Worm (Caenorhabditis elegans) whole organism, L4 larva: ENCODE data around the gene nfm-1.
"Not testable (repeated sequence)": the region's sequence is repeated elsewhere in the genome, so short reads cannot be mapped to it uniquely, and the experiment has no call there.

ENCODE experiments used
- F10B5.3 ChIP-seq: sonication (generic microtip); optimal IDR thresholded peaks from 2 replicates; lab custom pipeline; 2016; ENCODE audit warnings: mild to moderate bottlenecking, missing genetic modification characterization, missing compliant biosample characterization
- F37D6.2 ChIP-seq: sonication (generic microtip); optimal IDR thresholded peaks from 2 replicates; lab custom pipeline; 2016; ENCODE audit warnings: mild to moderate bottlenecking, missing genetic modification characterization, missing compliant biosample characterization
- F44E2.7 ChIP-seq: fragments of 200-800 bp; sonication (Bioruptor generic); IDR thresholded peaks from 2 replicates; pipeline ENCODE4 v2.1.2; 2022; ENCODE audit warnings: missing genetic modification characterization, missing compliant biosample characterization
- T20F7.1 ChIP-seq: fragments of 200-800 bp; sonication (Bioruptor generic); optimal IDR thresholded peaks from 2 replicates; lab custom pipeline; 2018; ENCODE audit warnings: mild to moderate bottlenecking, missing genetic modification characterization, missing compliant biosample characterization
- T26A8.4 ChIP-seq: fragments of 200-800 bp; sonication (Bioruptor generic); IDR thresholded peaks from 2 replicates; pipeline ENCODE4 v1.3.6; 2022; ENCODE audit warnings: missing genetic modification characterization, missing compliant biosample characterization
- Y5F2A.4 ChIP-seq: fragments of 200-800 bp; sonication (Bioruptor generic); optimal IDR thresholded peaks from 2 replicates; lab custom pipeline; 2018; ENCODE audit warnings: mild to moderate bottlenecking, missing genetic modification characterization, missing compliant biosample characterization
- ZK337.2 ChIP-seq: fragments of 200-800 bp; sonication (Bioruptor generic); IDR thresholded peaks from 2 replicates; pipeline ENCODE4 v1.3.6; 2022; ENCODE audit warnings: missing genetic modification reagents, missing genetic modification characterization, missing compliant biosample characterization
- aha-1 ChIP-seq: fragments of 150-350 bp; peaks from one replicate; lab custom pipeline; 2014; ENCODE audit warnings: missing biosample characterization, missing genetic modification characterization
- aly-2 ChIP-seq: sonication (generic microtip); optimal IDR thresholded peaks from 2 replicates; lab custom pipeline; 2018; ENCODE audit warnings: missing biosample characterization, missing genetic modification characterization
- ceh-20 ChIP-seq: fragments of 200-800 bp; sonication (Bioruptor generic); IDR thresholded peaks from 2 replicates; pipeline ENCODE4 v1.3.6; 2022; ENCODE audit warnings: missing genetic modification reagents, missing genetic modification characterization, missing compliant biosample characterization
- ceh-28 ChIP-seq: fragments of 150-350 bp; optimal IDR thresholded peaks from 2 replicates; lab custom pipeline; 2014; ENCODE audit warnings: missing biosample characterization, missing genetic modification reagents, missing genetic modification characterization
- ctbp-1 ChIP-seq: fragments of 200-800 bp; sonication (Bioruptor generic); IDR thresholded peaks from 2 replicates; pipeline ENCODE4 v1.3.6; 2022; ENCODE audit warnings: missing genetic modification reagents, missing genetic modification characterization, missing compliant biosample characterization
- dmd-6 ChIP-seq: fragments of 200-800 bp; sonication (Bioruptor generic); IDR thresholded peaks from 2 replicates; pipeline ENCODE4 v1.3.6; 2022; ENCODE audit warnings: missing genetic modification reagents, missing genetic modification characterization, missing compliant biosample characterization
- dmd-8 ChIP-seq: fragments of 200-800 bp; sonication (Bioruptor generic); IDR thresholded peaks from 2 replicates; pipeline ENCODE4 v1.3.6; 2022; ENCODE audit warnings: missing genetic modification characterization, missing compliant biosample characterization
- dmd-9 ChIP-seq: fragments of 200-800 bp; sonication (Bioruptor generic); IDR thresholded peaks from 2 replicates; pipeline ENCODE4 v1.3.6; 2022; ENCODE audit warnings: missing genetic modification reagents, missing genetic modification characterization, missing compliant biosample characterization
- dpl-1 ChIP-seq: fragments of 150-350 bp; optimal IDR thresholded peaks from 2 replicates; lab custom pipeline; 2014; ENCODE audit warnings: missing biosample characterization, missing genetic modification reagents, missing genetic modification characterization
- duxl-1 ChIP-seq: sonication (generic microtip); optimal IDR thresholded peaks from 2 replicates; lab custom pipeline; 2016; ENCODE audit warnings: mild to moderate bottlenecking, missing genetic modification characterization, moderate library complexity, missing compliant biosample characterization; ENCODE audit not compliant: poor library complexity
- dve-1 ChIP-seq: sonication (generic microtip); optimal IDR thresholded peaks from 2 replicates; lab custom pipeline; 2017; ENCODE audit warnings: antibody characterized with exemption, mild to moderate bottlenecking, missing genetic modification characterization, missing compliant biosample characterization; ENCODE audit not compliant: insufficient read depth
- gei-8 ChIP-seq: fragments of 200-800 bp; sonication (Bioruptor generic); optimal IDR thresholded peaks from 2 replicates; lab custom pipeline; 2018; ENCODE audit warnings: mild to moderate bottlenecking, missing genetic modification characterization, missing compliant biosample characterization
- hif-1 ChIP-seq, 2 experiments: sonication (generic microtip); optimal IDR thresholded peaks; 2 replicates each; lab custom pipeline; 2016 to 2017; ENCODE audit warnings: missing compliant biosample characterization in 2 of 2, missing genetic modification characterization in 2 of 2, missing genetic modification reagents in 2 of 2, missing genotype in 2 of 2, mild to moderate bottlenecking in 1 of 2
- hlh-11 ChIP-seq: fragments of 200-800 bp; sonication (Bioruptor generic); optimal IDR thresholded peaks from 2 replicates; lab custom pipeline; 2018; ENCODE audit warnings: mild to moderate bottlenecking, missing genetic modification characterization, missing compliant biosample characterization
- hlh-30 ChIP-seq: sonication (generic microtip); optimal IDR thresholded peaks from 2 replicates; lab custom pipeline; 2017; ENCODE audit warnings: antibody characterized with exemption, mild to moderate bottlenecking, missing genetic modification characterization, missing compliant biosample characterization; ENCODE audit not compliant: insufficient read depth
- hmg-1.1 ChIP-seq: fragments of 200-800 bp; sonication (Bioruptor generic); IDR thresholded peaks from 2 replicates; pipeline ENCODE4 v1.3.6; 2022; ENCODE audit warnings: missing genetic modification reagents, missing genetic modification characterization, missing compliant biosample characterization
- lin-38 ChIP-seq: fragments of 200-800 bp; sonication (Bioruptor generic); IDR thresholded peaks from 2 replicates; pipeline ENCODE4 v1.3.6; 2022; ENCODE audit warnings: missing genetic modification reagents, missing genetic modification characterization, missing compliant biosample characterization
- lsy-2 ChIP-seq, 2 experiments: fragments of 150-350 bp in 1 of 2; sonication (generic microtip) in 1 of 2; optimal IDR thresholded peaks; 2 replicates each; lab custom pipeline; 2014 to 2017; ENCODE audit warnings: missing biosample characterization in 2 of 2, missing genetic modification characterization in 2 of 2
- mdt-29 ChIP-seq: fragments of 200-800 bp; sonication (Bioruptor generic); IDR thresholded peaks from 2 replicates; pipeline ENCODE4 v1.3.6; 2022; ENCODE audit warnings: missing genetic modification reagents, missing genetic modification characterization, missing compliant biosample characterization
- mep-1 ChIP-seq: fragments of 150-350 bp; sonication (generic microtip); optimal IDR thresholded peaks from 3 replicates; lab custom pipeline; 2014; ENCODE audit warnings: missing biosample characterization, missing genetic modification characterization
- mxl-3 ChIP-seq: fragments of 200-800 bp; sonication (Bioruptor generic); optimal IDR thresholded peaks from 2 replicates; lab custom pipeline; 2018; ENCODE audit warnings: mild to moderate bottlenecking, missing genetic modification characterization, missing compliant biosample characterization
- nhr-102 ChIP-seq: sonication (generic microtip); optimal IDR thresholded peaks from 2 replicates; lab custom pipeline; 2016; ENCODE audit warnings: mild to moderate bottlenecking, missing genetic modification characterization, moderate library complexity, missing compliant biosample characterization
- nhr-111 ChIP-seq: fragments of 200-800 bp; sonication (Bioruptor generic); optimal IDR thresholded peaks from 2 replicates; lab custom pipeline; 2018; ENCODE audit warnings: mild to moderate bottlenecking, missing genetic modification characterization, missing compliant biosample characterization
- nhr-28 ChIP-seq: fragments of 150-350 bp; optimal IDR thresholded peaks from 2 replicates; lab custom pipeline; 2014; ENCODE audit warnings: missing biosample characterization, missing genetic modification characterization
- nhr-42 ChIP-seq: fragments of 200-800 bp; sonication (Bioruptor generic); IDR thresholded peaks from 2 replicates; pipeline ENCODE4 v1.3.6; 2022; ENCODE audit warnings: missing genetic modification characterization, missing compliant biosample characterization
- nhr-48 ChIP-seq: sonication (generic microtip); optimal IDR thresholded peaks from 2 replicates; lab custom pipeline; 2016; ENCODE audit warnings: mild to moderate bottlenecking, missing genetic modification characterization, missing compliant biosample characterization
- nhr-76 ChIP-seq: fragments of 150-350 bp; optimal IDR thresholded peaks from 2 replicates; lab custom pipeline; 2014; ENCODE audit warnings: missing biosample characterization, missing genetic modification characterization
- pha-4 ChIP-seq, 2 experiments: fragments of 150-350 bp in 1 of 2; fragments of 200-800 bp in 1 of 2; sonication (Bioruptor generic) in 1 of 2; IDR thresholded peaks in 1 of 2; optimal IDR thresholded peaks in 1 of 2; 2 replicates each; pipeline versions ENCODE4 v1.3.6 to Lab custom; 2014 to 2022; ENCODE audit warnings: missing genetic modification characterization in 2 of 2, missing genetic modification reagents in 2 of 2, missing biosample characterization in 1 of 2, missing compliant biosample characterization in 1 of 2
- rbr-2 ChIP-seq: sonication (generic microtip); optimal IDR thresholded peaks from 2 replicates; lab custom pipeline; 2016; ENCODE audit warnings: missing genotype, missing genetic modification characterization, missing compliant biosample characterization
- set-16 ChIP-seq: fragments of 200-800 bp; sonication (Bioruptor generic); IDR thresholded peaks from 2 replicates; pipeline ENCODE4 v1.3.6; 2022; ENCODE audit warnings: missing genetic modification reagents, missing genetic modification characterization, missing compliant biosample characterization
- spr-1 ChIP-seq: sonication (generic microtip); optimal IDR thresholded peaks from 2 replicates; lab custom pipeline; 2016; ENCODE audit warnings: mild to moderate bottlenecking, missing genetic modification characterization, missing compliant biosample characterization
- spr-3 ChIP-seq: fragments of 200-800 bp; sonication (Bioruptor generic); optimal IDR thresholded peaks from 2 replicates; lab custom pipeline; 2018; ENCODE audit warnings: mild to moderate bottlenecking, missing genetic modification characterization, missing compliant biosample characterization
- unc-62 ChIP-seq, 3 experiments: fragments of 150-350 bp in 1 of 3; sonication (generic microtip); optimal IDR thresholded peaks in 2 of 3; peaks in 1 of 3; 1 replicate in 1 of 3; 2 replicates in 2 of 3; lab custom pipeline; 2014 to 2017; ENCODE audit warnings: missing biosample characterization in 3 of 3, missing genetic modification characterization in 3 of 3, missing genetic modification reagents in 3 of 3, missing genotype in 1 of 3

nfm-1 gene

DNA sequence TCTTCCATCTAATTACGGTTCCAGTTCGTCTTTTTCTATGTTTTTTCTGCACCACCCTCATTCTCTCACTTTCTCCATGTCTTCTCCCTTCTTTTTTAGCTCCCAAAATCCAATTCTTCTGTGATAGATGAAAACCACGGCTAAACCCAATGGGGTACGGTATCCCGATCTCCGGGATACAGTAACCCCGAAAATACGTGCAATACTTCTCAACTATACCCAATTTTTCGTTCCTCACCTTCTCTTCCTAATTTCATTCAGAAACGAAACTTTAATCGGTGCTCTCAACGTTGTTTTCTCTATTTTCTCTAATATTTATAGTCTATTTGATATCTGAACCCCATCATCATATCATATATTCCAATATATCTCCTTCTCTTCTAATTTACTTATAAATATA, 35.6 kb upstream of the nfm-1 start (continued):
- TF ChIP-seq dpl-1 = no peak
- no peak for TF ChIP-seq hmg-1.1 (GFP tag; lab: Robert Waterston, UW)
- no peak for TF ChIP-seq ZK337.2 (GFP tag; lab: Robert Waterston, UW)
- TF ChIP-seq ceh-28 (tag; lab: Kevin White, UChicago) = no peak
- TF ChIP-seq F44E2.7 = no peak
- 0 out of 2 replicates have a peak, but pooled peaks have one; percentile 22 for TF ChIP-seq mdt-29 (GFP tag; lab: Robert Waterston, UW)
- no peak for TF ChIP-seq duxl-1 (tag; lab: Kevin White, UChicago)

DNA sequence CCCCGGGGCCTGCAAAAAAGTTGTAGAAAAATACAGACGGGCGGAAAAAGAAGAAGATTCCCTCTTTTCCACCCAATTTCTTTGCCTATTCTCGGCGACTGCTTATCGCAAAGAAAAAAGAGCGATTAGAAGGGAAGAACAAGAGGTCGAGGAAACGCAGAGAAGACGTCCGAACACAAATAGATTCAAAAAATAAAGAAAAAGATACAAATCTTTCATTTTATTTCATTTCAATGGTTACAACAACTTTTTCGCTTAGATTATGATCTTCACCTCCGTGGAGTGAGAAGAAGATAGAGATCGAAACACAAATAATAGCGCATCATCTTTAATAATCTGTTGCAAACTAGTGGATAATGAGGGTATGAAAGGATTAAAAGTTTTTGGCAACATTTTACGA, 27.2 kb upstream of the nfm-1 start:
- peak; percentile 29 for TF ChIP-seq nhr-28 (tag; lab: Kevin White, UChicago)
- TF ChIP-seq unc-62 (GFP tag; optimal IDR thresholded peaks at IDR 0.05 in 1 of 2; lab: Kevin White, UChicago) = peak in 1 of 2 experiments; percentile 36
- TF ChIP-seq unc-62 (tag; optimal IDR thresholded peaks at IDR 0.05; lab: Kevin White, UChicago) = no peak
- TF ChIP-seq ctbp-1 = no peak
- TF ChIP-seq lsy-2 (tag; optimal IDR thresholded peaks at IDR 0.05; lab: Kevin White, UChicago) = no peak
- no peak for TF ChIP-seq ceh-20 (GFP tag; lab: Robert Waterston, UW)
- TF ChIP-seq dmd-6 (GFP tag; lab: Robert Waterston, UW) = peak; percentile 16; the same call in 1 of the 2 replicates
- no peak for TF ChIP-seq nhr-111 (GFP tag; lab: Kevin White, UChicago)
- TF ChIP-seq nhr-48 (tag; lab: Kevin White, UChicago) = peak; percentile 7
- no peak for TF ChIP-seq nhr-76 (tag; lab: Kevin White, UChicago)
- TF ChIP-seq aly-2 = no peak

DNA sequence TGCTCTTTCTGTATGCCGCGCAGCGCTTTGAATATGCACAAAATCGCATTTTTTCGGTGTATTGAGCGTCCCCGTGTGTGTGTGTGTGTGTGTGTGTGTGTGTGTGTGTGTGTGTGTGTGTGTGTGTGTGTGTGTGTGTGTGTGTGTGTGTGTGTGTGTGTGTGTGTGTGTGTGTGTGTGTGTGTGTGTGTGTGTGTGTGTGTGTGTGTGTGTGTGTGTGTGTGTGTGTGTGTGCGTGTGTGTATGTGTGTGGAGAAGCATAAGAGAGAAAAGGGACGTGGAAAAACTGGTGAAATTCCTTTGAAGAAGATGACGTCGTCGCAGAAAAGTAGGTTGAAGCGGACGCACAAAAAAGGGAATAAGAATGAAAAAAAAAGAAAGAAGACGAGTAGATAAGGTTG, 25.9 kb upstream of the nfm-1 start:
- peak; percentile 57; the same call in 1 of the 2 replicates for TF ChIP-seq pha-4 (GFP tag; IDR thresholded peaks at IDR 0.05; lab: Robert Waterston, UW)
- not testable (repeated sequence) for TF ChIP-seq pha-4, unc-62 (tag; optimal IDR thresholded peaks at IDR 0.05; lab: Kevin White, UChicago)
- peak; percentile 96 for TF ChIP-seq aha-1 (tag; lab: Kevin White, UChicago)
- TF ChIP-seq ceh-20 (GFP tag; lab: Robert Waterston, UW) = peak; percentile 75
- peak; percentile 74 for TF ChIP-seq mep-1
- TF ChIP-seq dmd-6 (GFP tag; lab: Robert Waterston, UW) = peak; percentile 49
- peak; percentile 90 for TF ChIP-seq rbr-2 (tag; lab: Kevin White, UChicago)
- TF ChIP-seq ctbp-1 = peak; percentile 86; the same call in 1 of the 2 replicates
- peak; percentile 83 for TF ChIP-seq hlh-11 (tag; lab: Kevin White, UChicago)
- peak; percentile 46 for TF ChIP-seq hlh-30 (tag; lab: Kevin White, UChicago)
- TF ChIP-seq Y5F2A.4 (GFP tag; lab: Kevin White, UChicago) = peak; percentile 7
- TF ChIP-seq hmg-1.1 (GFP tag; lab: Robert Waterston, UW) = peak; percentile 72
- peak; percentile 36; the same call in 1 of the 2 replicates for TF ChIP-seq lin-38 (GFP tag; lab: Robert Waterston, UW)
- peak; percentile 40; the same call in 1 of the 2 replicates for TF ChIP-seq dmd-8 (GFP tag; lab: Robert Waterston, UW)
- peak; percentile 29; the same call in 1 of the 2 replicates for TF ChIP-seq dmd-9 (GFP tag; lab: Robert Waterston, UW)
- TF ChIP-seq spr-1 = peak; percentile 3
- peak; percentile 51 for TF ChIP-seq set-16
- peak; percentile 2 to 4 for TF ChIP-seq lsy-2 (tag; optimal IDR thresholded peaks at IDR 0.05; lab: Kevin White, UChicago)
- TF ChIP-seq nhr-42 (GFP tag; lab: Robert Waterston, UW) = peak; percentile 26; the same call in 1 of the 2 replicates
- peak; percentile 84 for TF ChIP-seq dve-1 (tag; lab: Kevin White, UChicago)
- TF ChIP-seq nhr-102 = peak; percentile 17
- peak; percentile 10 for TF ChIP-seq F10B5.3 (tag; lab: Kevin White, UChicago)
- peak; percentile 54 for TF ChIP-seq gei-8 (GFP tag; lab: Kevin White, UChicago)
- peak; percentile 70 for TF ChIP-seq mxl-3
- TF ChIP-seq T20F7.1 (GFP tag; lab: Kevin White, UChicago) = peak; percentile 67
- TF ChIP-seq hif-1 (tag; optimal IDR thresholded peaks at IDR 0.05; lab: Kevin White, UChicago) = peak in 1 of 2 experiments; percentile 87
- peak in 1 of 2 experiments; percentile 11 for TF ChIP-seq unc-62 (GFP tag; optimal IDR thresholded peaks at IDR 0.05 in 1 of 2; lab: Kevin White, UChicago)
- peak; percentile 64 for TF ChIP-seq spr-3 (GFP tag; lab: Kevin White, UChicago)
- 0 out of 2 replicates have a peak, but pooled peaks have one; percentile 18 for TF ChIP-seq T26A8.4 (GFP tag; lab: Robert Waterston, UW)
- TF ChIP-seq F37D6.2 = peak; percentile 78
